Fruit fly (Drosophila melanogaster) whole organism, embryonic: Measurements from ENCODE around the gene CG15336.
A peak's percentile ranks its signal among the peaks of the same experiment; 100 is the strongest.

Experiments
- Abd-B ChIP-seq: fragments of 200-800 bp; sonication (Bioruptor generic); optimal IDR thresholded peaks from 2 replicates; lab custom pipeline; 2018; ENCODE audit warnings: missing biosample characterization, mild to moderate bottlenecking, missing genetic modification characterization, moderate library complexity
- Adf1 ChIP-seq: fragments of 200-800 bp; sonication (Bioruptor generic); IDR thresholded peaks from 2 replicates; pipeline ENCODE4 v1.3.6; 2022; ENCODE audit warnings: missing biosample characterization, missing genetic modification characterization
- B-H1 ChIP-seq: fragments of 200-800 bp; sonication (Bioruptor generic); IDR thresholded peaks from 3 replicates; pipeline ENCODE4 v1.3.6; 2022; ENCODE audit warnings: missing biosample characterization, missing genetic modification characterization
- B-H2 ChIP-seq: fragments of 200-800 bp; sonication (Bioruptor generic); optimal IDR thresholded peaks from 2 replicates; lab custom pipeline; 2018; ENCODE audit warnings: missing biosample characterization, mild to moderate bottlenecking, missing genetic modification characterization
- CG10959 ChIP-seq: fragments of 200-800 bp; sonication (Bioruptor generic); IDR thresholded peaks from 2 replicates; pipeline ENCODE4 v1.3.6; 2022; ENCODE audit warnings: missing biosample characterization, missing genetic modification characterization
- CG11695 ChIP-seq: fragments of 200-800 bp; sonication (Bioruptor generic); IDR thresholded peaks from 3 replicates; pipeline ENCODE4 v1.3.6; 2022; ENCODE audit warnings: missing biosample characterization, missing genetic modification characterization
- CG12219 ChIP-seq: fragments of 200-800 bp; sonication (Bioruptor generic); optimal IDR thresholded peaks from 3 replicates; lab custom pipeline; 2018; ENCODE audit warnings: missing biosample characterization, mild to moderate bottlenecking, missing genetic modification characterization
- CG13296 ChIP-seq: fragments of 200-800 bp; sonication (Bioruptor generic); optimal IDR thresholded peaks from 3 replicates; lab custom pipeline; 2018; ENCODE audit warnings: missing biosample characterization, mild to moderate bottlenecking, missing genetic modification characterization
- CG13624 ChIP-seq: fragments of 200-800 bp; sonication (Bioruptor generic); optimal IDR thresholded peaks from 2 replicates; lab custom pipeline; 2016; ENCODE audit warnings: missing biosample characterization, missing genetic modification characterization
- CG13775 ChIP-seq: fragments of 200-800 bp; sonication (Bioruptor generic); optimal IDR thresholded peaks from 3 replicates; lab custom pipeline; 2017; ENCODE audit warnings: missing biosample characterization, mild to moderate bottlenecking, missing genetic modification characterization
- CG14014 ChIP-seq: fragments of 200-800 bp; sonication (Bioruptor generic); IDR thresholded peaks from 2 replicates; pipeline ENCODE4 v1.3.6; 2022; ENCODE audit warnings: missing biosample characterization, missing genetic modification characterization
- CG14050 ChIP-seq: fragments of 200-800 bp; sonication (Bioruptor generic); IDR thresholded peaks from 3 replicates; pipeline ENCODE4 v1.3.6; 2022; ENCODE audit warnings: missing biosample characterization, missing genetic modification characterization
- CG14965 ChIP-seq: fragments of 200-800 bp; sonication (Bioruptor generic); optimal IDR thresholded peaks from 2 replicates; lab custom pipeline; 2016; ENCODE audit warnings: missing biosample characterization, missing genetic modification characterization, borderline replicate concordance
- CG15011 ChIP-seq: fragments of 200-800 bp; sonication (Bioruptor generic); optimal IDR thresholded peaks from 3 replicates; lab custom pipeline; 2018; ENCODE audit warnings: missing biosample characterization, mild to moderate bottlenecking, missing genetic modification characterization
- CG16779 ChIP-seq: fragments of 200-800 bp; sonication (Bioruptor generic); IDR thresholded peaks from 2 replicates; pipeline ENCODE4 v1.3.6; 2022; ENCODE audit warnings: missing biosample characterization, missing genetic modification characterization
- CG17829 ChIP-seq: fragments of 200-800 bp; optimal IDR thresholded peaks from 2 replicates; lab custom pipeline; 2019; ENCODE audit warnings: missing biosample characterization, mild to moderate bottlenecking, missing genetic modification characterization, moderate library complexity
- CG5245 ChIP-seq: fragments of 200-800 bp; sonication (Bioruptor generic); optimal IDR thresholded peaks from 3 replicates; lab custom pipeline; 2016; ENCODE audit warnings: missing biosample characterization, missing genetic modification characterization
- CG6272 ChIP-seq: fragments of 200-800 bp; sonication (Bioruptor generic); IDR thresholded peaks from 2 replicates; pipeline ENCODE4 v1.3.6; 2022; ENCODE audit warnings: missing biosample characterization, missing genetic modification characterization
- CG6689 ChIP-seq: fragments of 200-800 bp; sonication (Bioruptor generic); IDR thresholded peaks from 2 replicates; pipeline ENCODE4 v1.3.6; 2022; ENCODE audit warnings: missing biosample characterization, missing genetic modification characterization
- CG7357 ChIP-seq: fragments of 200-800 bp; sonication (Bioruptor generic); IDR thresholded peaks from 3 replicates; pipeline ENCODE4 v1.3.6; 2022; ENCODE audit warnings: missing biosample characterization, missing genetic modification characterization
- CG8089 ChIP-seq: fragments of 200-800 bp; sonication (Bioruptor generic); optimal IDR thresholded peaks from 3 replicates; lab custom pipeline; 2016; ENCODE audit warnings: missing biosample characterization, missing genetic modification characterization
- CG8281 ChIP-seq: fragments of 200-800 bp; sonication (Bioruptor generic); optimal IDR thresholded peaks from 2 replicates; lab custom pipeline; 2018; ENCODE audit warnings: missing biosample characterization, mild to moderate bottlenecking, missing genetic modification characterization, moderate library complexity
- CG8388 ChIP-seq: fragments of 200-800 bp; sonication (Bioruptor generic); optimal IDR thresholded peaks from 2 replicates; lab custom pipeline; 2019; ENCODE audit warnings: missing biosample characterization, mild to moderate bottlenecking, missing genetic modification characterization, moderate library complexity
- D ChIP-seq, 2 experiments: fragments of 200-800 bp in 1 of 2; fragments of >200 bp in 1 of 2; sonication (Bioruptor generic) in 1 of 2; optimal IDR thresholded peaks; 2 replicates in 1 of 2; 3 replicates in 1 of 2; lab custom pipeline; 2017; ENCODE audit warnings: mild to moderate bottlenecking in 1 of 2, missing biosample characterization in 1 of 2, missing genetic modification characterization in 1 of 2, missing genetic modification reagents in 1 of 2
- Dek ChIP-seq: fragments of 200-800 bp; sonication (Bioruptor generic); optimal IDR thresholded peaks from 3 replicates; lab custom pipeline; 2019; ENCODE audit warnings: missing biosample characterization, mild to moderate bottlenecking, missing genetic modification characterization, moderate library complexity
- Dip2 ChIP-seq: fragments of 200-800 bp; sonication (Bioruptor generic); IDR thresholded peaks from 2 replicates; pipeline ENCODE4 v1.3.6; 2022; ENCODE audit warnings: missing biosample characterization, missing genetic modification characterization
- Gug ChIP-seq: fragments of 200-800 bp; sonication (Bioruptor generic); IDR thresholded peaks from 4 replicates; pipeline ENCODE4 v1.3.6; 2022; ENCODE audit warnings: missing biosample characterization, missing genetic modification characterization
- MBD-R2 ChIP-seq: fragments of 200-800 bp; sonication (Bioruptor generic); IDR thresholded peaks from 2 replicates; pipeline ENCODE4 v1.3.6; 2022; ENCODE audit warnings: missing biosample characterization, missing genetic modification characterization
- Rfx ChIP-seq: fragments of 200-800 bp; sonication (Bioruptor generic); IDR thresholded peaks from 2 replicates; pipeline ENCODE4 v1.3.6; 2022; ENCODE audit warnings: missing biosample characterization, missing genetic modification characterization
- Sry-δ ChIP-seq: fragments of 200-800 bp; sonication (Bioruptor generic); optimal IDR thresholded peaks from 2 replicates; lab custom pipeline; 2016; ENCODE audit warnings: missing biosample characterization, missing genetic modification characterization
- ato ChIP-seq: fragments of 200-800 bp; sonication (Bioruptor generic); IDR thresholded peaks from 2 replicates; pipeline ENCODE4 v1.3.6; 2022; ENCODE audit warnings: missing biosample characterization, missing genetic modification characterization; ENCODE audit not compliant: partially characterized antibody
- bab2 ChIP-seq: fragments of 200-800 bp; sonication (Bioruptor generic); optimal IDR thresholded peaks from 2 replicates; lab custom pipeline; 2016; ENCODE audit warnings: missing biosample characterization, missing genetic modification characterization
- bbx ChIP-seq: fragments of 200-800 bp; sonication (Bioruptor generic); IDR thresholded peaks from 2 replicates; pipeline ENCODE4 v1.3.6; 2022; ENCODE audit warnings: missing biosample characterization, missing genetic modification characterization; ENCODE audit not compliant: partially characterized antibody
- bsh ChIP-seq, 2 experiments: fragments of 200-800 bp; sonication (Bioruptor generic); optimal IDR thresholded peaks; 2 replicates each; lab custom pipeline; 2017 to 2018; ENCODE audit warnings: mild to moderate bottlenecking in 2 of 2, missing biosample characterization in 2 of 2, missing genetic modification characterization in 2 of 2, moderate library complexity in 1 of 2
- dpn ChIP-seq, 2 experiments: fragments of 200-800 bp; sonication (Bioruptor generic); optimal IDR thresholded peaks; 3 replicates each; lab custom pipeline; 2016; ENCODE audit warnings: missing biosample characterization in 2 of 2, missing genetic modification characterization in 2 of 2
- ems ChIP-seq: fragments of 200-800 bp; sonication (Bioruptor generic); optimal IDR thresholded peaks from 3 replicates; lab custom pipeline; 2016; ENCODE audit warnings: missing biosample characterization, missing genetic modification characterization
- exex ChIP-seq: fragments of 200-800 bp; sonication (Bioruptor generic); optimal IDR thresholded peaks from 4 replicates; lab custom pipeline; 2018; ENCODE audit warnings: missing biosample characterization, mild to moderate bottlenecking, missing genetic modification characterization, moderate library complexity
- gem ChIP-seq: fragments of 200-800 bp; sonication (Bioruptor generic); optimal IDR thresholded peaks from 2 replicates; lab custom pipeline; 2019; ENCODE audit warnings: missing biosample characterization, mild to moderate bottlenecking, missing genetic modification characterization, moderate library complexity
- kni ChIP-seq: fragments of 200-800 bp; sonication (Bioruptor generic); optimal IDR thresholded peaks from 3 replicates; lab custom pipeline; 2017; ENCODE audit warnings: mild to moderate bottlenecking, missing biosample characterization, missing genetic modification reagents, missing genetic modification characterization
- maf-S ChIP-seq: fragments of 200-800 bp; sonication (Bioruptor generic); optimal IDR thresholded peaks from 2 replicates; lab custom pipeline; 2016; ENCODE audit warnings: missing biosample characterization, missing genetic modification characterization
- pan ChIP-seq, 4 experiments: fragments of >200 bp in 3 of 4; fragments of 200-800 bp in 1 of 4; sonication (Bioruptor generic) in 1 of 4; optimal IDR thresholded peaks in 3 of 4; IDR thresholded peaks in 1 of 4; 2 replicates each; pipeline versions ENCODE4 v1.3.6 to Lab custom; 2017 to 2022; ENCODE audit warnings: missing biosample characterization in 2 of 4, missing genetic modification characterization in 2 of 4, mixed read lengths in 1 of 4
- pita ChIP-seq: fragments of 200-800 bp; sonication (Bioruptor generic); optimal IDR thresholded peaks from 2 replicates; lab custom pipeline; 2017; ENCODE audit warnings: missing biosample characterization, mild to moderate bottlenecking, missing genetic modification characterization
- sens-2 ChIP-seq: fragments of 200-800 bp; sonication (Bioruptor generic); IDR thresholded peaks from 2 replicates; pipeline ENCODE4 v1.3.6; 2022; ENCODE audit warnings: missing biosample characterization, missing genetic modification characterization
- sob ChIP-seq: fragments of 200-800 bp; sonication (Bioruptor generic); IDR thresholded peaks from 2 replicates; pipeline ENCODE4 v1.3.6; 2022; ENCODE audit warnings: missing biosample characterization, missing genetic modification characterization
- sqz ChIP-seq: fragments of 200-800 bp; sonication (Bioruptor generic); optimal IDR thresholded peaks from 3 replicates; lab custom pipeline; 2018; ENCODE audit warnings: missing biosample characterization, mild to moderate bottlenecking, missing genetic modification characterization
- vvl ChIP-seq: fragments of 200-800 bp; sonication (Bioruptor generic); IDR thresholded peaks from 2 replicates; pipeline ENCODE4 v1.3.6; 2022; ENCODE audit warnings: missing biosample characterization, missing genetic modification characterization

Gene CG15336

DNA sequence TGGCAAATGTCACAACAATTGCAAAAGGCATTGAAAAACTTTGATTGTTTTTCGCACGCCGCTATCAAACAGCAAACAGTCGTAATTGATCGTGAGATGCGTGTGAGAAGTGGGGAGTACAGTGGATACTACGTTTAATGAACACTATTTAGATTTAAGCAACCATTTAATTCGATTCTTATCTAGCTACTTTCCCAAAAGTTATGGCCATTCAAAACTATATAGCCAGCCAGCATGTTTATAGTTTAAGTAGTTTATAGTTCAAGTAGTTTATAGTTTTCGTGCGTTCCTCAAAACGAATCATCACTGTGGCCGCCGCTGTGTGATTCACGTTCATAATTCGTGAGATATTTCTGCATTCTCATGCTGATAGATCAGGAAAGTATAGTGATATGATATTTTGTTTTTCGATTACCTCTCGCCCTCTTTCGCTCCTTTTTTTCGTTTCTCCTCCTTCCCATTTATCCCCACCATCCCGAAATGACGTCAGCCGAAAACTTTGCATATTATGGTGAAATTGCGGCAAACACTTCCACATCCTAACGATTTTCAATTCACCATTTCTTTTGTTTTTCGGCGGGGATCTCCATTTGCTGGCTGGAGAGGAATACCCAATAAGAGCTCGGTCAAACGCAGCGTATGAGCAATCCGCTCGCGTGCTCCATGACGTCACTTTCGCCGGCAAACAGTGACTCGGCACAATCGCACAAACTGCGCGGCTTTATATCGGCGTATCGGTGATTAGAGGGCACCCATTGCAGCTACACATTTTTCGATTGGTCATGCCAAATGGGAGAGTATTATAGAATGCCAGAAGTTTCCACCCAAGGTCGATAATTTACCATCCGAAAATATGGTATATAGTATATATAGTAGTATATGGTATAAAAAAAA is 34.1 kb upstream of the CG15336 start (continued):
- no peak for TF ChIP-seq pan (optimal IDR thresholded peaks at IDR 0.05; lab: Kevin White, UChicago)
- peak in 1 of 2 experiments; percentile 68 for TF ChIP-seq pan (GFP tag; optimal IDR thresholded peaks at IDR 0.05 in 1 of 2, IDR thresholded peaks at IDR 0.05 in 1 of 2)
- peak; percentile 51 for TF ChIP-seq CG13624 (GFP tag; lab: Kevin White, UChicago)
- peak; percentile 39; the same call in 1 of the 2 replicates for TF ChIP-seq Adf1
- TF ChIP-seq Rfx (GFP tag; lab: Robert Waterston, UW), result peak; percentile 87
- TF ChIP-seq B-H2 (GFP tag; lab: Kevin White, UChicago), result peak; percentile 60
- TF ChIP-seq CG13296, result peak; percentile 64
- peak; percentile 49 for TF ChIP-seq CG12219 (GFP tag; lab: Kevin White, UChicago)
- no peak for TF ChIP-seq CG14965
- TF ChIP-seq bsh (GFP tag; optimal IDR thresholded peaks at IDR 0.05; lab: Kevin White, UChicago), result peak in 1 of 2 experiments; percentile 18
- TF ChIP-seq Gug (GFP tag; lab: Robert Waterston, UW), result peak; percentile 58; the same call in 2 of the 4 replicates
- TF ChIP-seq dpn (GFP tag; optimal IDR thresholded peaks at IDR 0.05; lab: Kevin White, UChicago), result peak; percentile 49 to 57
- 0 out of 2 replicates have a peak, but pooled peaks have one; percentile 18 for TF ChIP-seq CG6689
- TF ChIP-seq CG17829 (tag; lab: Kevin White, UChicago), result peak; percentile 29
- TF ChIP-seq CG14014 (GFP tag; lab: Robert Waterston, UW), result peak; percentile 71
- TF ChIP-seq exex (tag; lab: Kevin White, UChicago), result peak; percentile 42
- TF ChIP-seq CG8281 (tag; lab: Kevin White, UChicago), result no peak
- peak; percentile 67 for TF ChIP-seq maf-S
- peak; percentile 56; the same call in 1 of the 2 replicates for TF ChIP-seq MBD-R2
- TF ChIP-seq CG8089 (GFP tag; lab: Kevin White, UChicago), result no peak
- peak; percentile 43 for TF ChIP-seq CG15011 (GFP tag; lab: Kevin White, UChicago)
- peak; percentile 56; the same call in 1 of the 2 replicates for TF ChIP-seq vvl
- TF ChIP-seq CG8388 (GFP tag; lab: Kevin White, UChicago), result peak; percentile 1
- 0 out of 2 replicates have a peak, but pooled peaks have one; percentile 32 for TF ChIP-seq CG16779 (GFP tag; lab: Robert Waterston, UW)
- TF ChIP-seq pita (GFP tag; lab: Kevin White, UChicago), result no peak
- no peak for TF ChIP-seq sqz
- TF ChIP-seq Dek, result peak; percentile 79
- no peak for TF ChIP-seq bbx
- no peak for TF ChIP-seq CG10959 (GFP tag; lab: Robert Waterston, UW)
- TF ChIP-seq gem, result peak; percentile 74
- TF ChIP-seq Abd-B (GFP tag; lab: Kevin White, UChicago), result peak; percentile 23

DNA sequence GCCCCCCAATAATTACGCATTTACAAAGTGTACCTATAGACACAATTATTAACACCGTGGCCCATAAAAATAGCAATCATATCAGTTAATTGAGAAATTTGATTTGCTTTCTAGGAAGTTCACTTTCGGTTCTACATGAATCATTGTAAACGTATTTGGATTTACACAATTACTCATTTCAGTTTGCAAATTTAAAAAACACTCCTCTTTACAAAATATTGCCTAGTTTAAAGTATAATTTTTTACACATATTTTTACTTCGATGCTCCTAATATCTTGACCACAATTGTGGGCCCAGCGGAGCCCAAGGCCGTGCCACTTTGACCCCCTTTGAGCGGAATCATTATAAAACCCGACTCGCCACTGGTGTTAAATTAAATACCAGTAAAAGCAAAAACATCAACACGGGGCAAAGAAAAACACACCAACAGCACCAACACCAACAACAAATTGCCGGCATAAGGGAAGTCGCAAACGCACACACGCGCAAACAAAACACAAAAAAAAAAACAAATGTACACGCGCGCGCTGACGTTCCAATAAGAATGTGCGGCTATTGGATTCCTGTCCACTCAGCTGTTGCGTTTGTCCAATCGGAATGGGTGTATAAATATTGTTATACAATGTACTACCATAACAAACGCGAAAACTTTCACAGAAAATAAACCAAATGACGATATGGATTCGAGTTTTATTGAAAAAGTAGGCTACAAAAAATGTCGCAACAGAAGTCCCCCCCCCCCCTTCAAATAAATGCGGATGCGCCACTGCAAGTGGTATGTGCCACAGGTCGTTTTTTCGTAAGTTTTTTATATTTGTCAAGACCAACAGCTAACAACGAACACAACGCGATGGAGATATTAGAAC is 33.0 kb upstream of the CG15336 start:
- peak; percentile 52 for TF ChIP-seq CG13775 (GFP tag; lab: Kevin White, UChicago)
- no peak for TF ChIP-seq CG5245 (GFP tag; lab: Kevin White, UChicago)
- no peak for TF ChIP-seq CG8281 (tag; lab: Kevin White, UChicago)
- peak; percentile 36; the same call in 2 of the 3 replicates for TF ChIP-seq B-H1 (GFP tag; lab: Robert Waterston, UW)
- peak; percentile 3 for TF ChIP-seq Sry-δ (GFP tag; lab: Kevin White, UChicago)
- TF ChIP-seq bab2 (GFP tag; lab: Kevin White, UChicago), result peak; percentile 39
- peak; percentile 63 for TF ChIP-seq ems (GFP tag; lab: Kevin White, UChicago)
- TF ChIP-seq sens-2 (GFP tag; lab: Robert Waterston, UW), result no peak
- TF ChIP-seq CG14050 (GFP tag; lab: Robert Waterston, UW), result peak; percentile 47; the same call in 1 of the 3 replicates
- no peak for TF ChIP-seq CG6272
- no peak for TF ChIP-seq Dip2 (GFP tag; lab: Robert Waterston, UW)
- peak; percentile 11 for TF ChIP-seq kni (GFP tag; lab: Kevin White, UChicago)
- no peak for TF ChIP-seq ato (GFP tag; lab: Robert Waterston, UW)
- peak; percentile 62 for TF ChIP-seq sob (GFP tag; lab: Robert Waterston, UW)
- TF ChIP-seq CG7357 (GFP tag; lab: Robert Waterston, UW), result no peak
- TF ChIP-seq D (optimal IDR thresholded peaks at IDR 0.05; lab: Kevin White, UChicago), result no peak
- peak; percentile 21 for TF ChIP-seq D (GFP tag; optimal IDR thresholded peaks at IDR 0.05; lab: Kevin White, UChicago)
- peak; percentile 88 for TF ChIP-seq CG11695 (GFP tag; lab: Robert Waterston, UW)
